Worm (Caenorhabditis elegans) whole organism, L3 larva: Measurements from ENCODE around the gene ceh-76.

Experiments used
- aly-2 ChIP-seq: fragments of 150-350 bp; optimal IDR thresholded peaks from 2 replicates; lab custom pipeline; 2014; ENCODE audit warnings: missing biosample characterization, missing genetic modification characterization
- egl-27 ChIP-seq: sonication (generic microtip); optimal IDR thresholded peaks from 4 replicates; lab custom pipeline; 2017; ENCODE audit warnings: missing biosample characterization, missing genetic modification reagents, missing genetic modification characterization
- mdl-1 ChIP-seq: fragments of 150-350 bp; optimal IDR thresholded peaks from 2 replicates; lab custom pipeline; 2014; ENCODE audit warnings: missing biosample characterization, missing genetic modification characterization
- nhr-237 ChIP-seq: fragments of 150-350 bp; optimal IDR thresholded peaks from 2 replicates; lab custom pipeline; 2014; ENCODE audit warnings: missing biosample characterization, missing genetic modification characterization
- nhr-25 ChIP-seq: sonication (generic microtip); optimal IDR thresholded peaks from 2 replicates; lab custom pipeline; 2017; ENCODE audit warnings: missing biosample characterization, missing genetic modification characterization
- nhr-76 ChIP-seq: fragments of 150-350 bp; sonication (generic microtip); optimal IDR thresholded peaks from 5 replicates; lab custom pipeline; 2014; ENCODE audit warnings: missing biosample characterization, missing genetic modification characterization

DNA sequence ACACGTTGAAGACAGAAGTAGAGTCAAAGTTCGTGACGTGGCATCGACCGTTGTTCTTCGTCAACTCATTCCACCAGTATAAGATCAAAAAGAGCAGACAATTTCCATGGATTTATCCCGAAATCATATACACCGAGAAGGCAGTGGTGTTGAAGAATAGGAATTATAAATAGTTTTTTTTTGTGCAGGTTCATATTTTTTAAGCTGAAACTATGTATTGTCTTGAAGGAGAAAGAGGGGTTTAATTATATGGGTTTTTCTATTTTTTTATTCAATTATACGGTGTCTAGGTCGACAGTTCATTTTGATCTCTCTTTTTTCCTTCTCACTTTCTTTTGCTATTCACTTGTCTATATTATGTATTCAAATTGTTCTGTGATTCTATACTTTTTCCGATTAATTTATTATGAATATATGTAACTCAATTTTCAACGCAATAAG lies 44.6 kb upstream of the ceh-76 start:
- TF ChIP-seq nhr-76 (tag; lab: Kevin White, UChicago) (no peak), egl-27 (tag; lab: Kevin White, UChicago) (no peak), nhr-237 (tag; lab: Kevin White, UChicago) (no peak), aly-2 (no peak), nhr-25 (no peak), mdl-1 (tag; lab: Kevin White, UChicago) (no peak)
